Worm (Caenorhabditis elegans): Measurements from ENCODE around the gene cutl-5.

- TF ChIP-seq snpc-4 (tag; optimal IDR thresholded peaks at IDR 0.05) (no peak), nhr-237 (tag; optimal IDR thresholded peaks at IDR 0.05) (no peak), unc-62 (GFP tag; optimal IDR thresholded peaks at IDR 0.05) (no peak), nhr-2 (tag; optimal IDR thresholded peaks at IDR 0.05) (no peak), blmp-1 (tag; optimal IDR thresholded peaks at IDR 0.05) (no peak), nhr-12 (tag; optimal IDR thresholded peaks at IDR 0.05) (no peak), mep-1 (tag; optimal IDR thresholded peaks at IDR 0.05) (no peak), pha-4 (tag; optimal IDR thresholded peaks at IDR 0.05) (no peak), elt-3 (tag; optimal IDR thresholded peaks at IDR 0.05) (no peak), lin-32 (GFP tag; optimal IDR thresholded peaks at IDR 0.05) (no peak)
Observed at ce11 chrII:7126457-7126856, 10.8 kb upstream of the cutl-5 start, which contains the start of gene F10E7.1.

All from whole organism, mixed stage, embryonic.